Fruit fly (Drosophila melanogaster) Kc167 (cell line): ENCODE data around the gene CG10068.

Experiments
- h ChIP-seq: fragments of >200 bp; optimal IDR thresholded peaks from 3 replicates; lab custom pipeline; 2018; ENCODE audit warnings: missing external identifiers
- psq ChIP-seq: fragments of >200 bp; optimal IDR thresholded peaks from 2 replicates; lab custom pipeline; 2017; ENCODE audit warnings: missing external identifiers

DNA sequence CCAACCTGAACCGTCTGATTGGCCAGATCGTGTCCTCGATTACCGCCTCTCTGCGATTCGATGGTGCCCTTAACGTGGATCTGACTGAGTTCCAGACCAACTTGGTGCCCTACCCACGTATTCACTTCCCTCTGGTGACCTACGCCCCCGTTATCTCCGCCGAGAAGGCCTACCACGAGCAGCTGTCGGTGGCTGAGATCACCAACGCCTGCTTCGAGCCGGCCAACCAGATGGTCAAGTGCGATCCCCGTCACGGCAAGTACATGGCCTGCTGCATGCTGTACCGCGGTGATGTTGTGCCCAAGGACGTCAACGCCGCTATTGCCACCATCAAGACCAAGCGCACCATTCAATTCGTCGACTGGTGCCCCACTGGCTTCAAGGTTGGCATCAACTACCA, 39.9 kb downstream of the CG10068 start:
- TF ChIP-seq psq (lab: Kevin White, UChicago) (no peak), h (no peak)
